Fruit fly (Drosophila melanogaster) whole organism, embryonic: ENCODE data around the gene sicily.

Source experiments
- Ada2b ChIP-seq: fragments of 200-800 bp; sonication (Bioruptor generic); IDR thresholded peaks from 2 replicates; pipeline ENCODE4 v1.3.6; 2022; ENCODE audit warnings: missing biosample characterization, missing genetic modification characterization
- B-H2 ChIP-seq: fragments of 200-800 bp; sonication (Bioruptor generic); optimal IDR thresholded peaks from 2 replicates; lab custom pipeline; 2018; ENCODE audit warnings: missing biosample characterization, mild to moderate bottlenecking, missing genetic modification characterization
- CG10267 ChIP-seq: fragments of 200-800 bp; sonication (Bioruptor generic); optimal IDR thresholded peaks from 2 replicates; lab custom pipeline; 2018; ENCODE audit warnings: missing biosample characterization, mild to moderate bottlenecking, missing genetic modification characterization, moderate library complexity
- CG10654 ChIP-seq: fragments of 200-800 bp; sonication (Bioruptor generic); optimal IDR thresholded peaks from 2 replicates; lab custom pipeline; 2016; ENCODE audit warnings: missing biosample characterization, missing genetic modification characterization
- CG11093 ChIP-seq: fragments of 200-800 bp; sonication (Bioruptor generic); IDR thresholded peaks from 3 replicates; pipeline ENCODE4 v1.3.6; 2022; ENCODE audit warnings: missing biosample characterization, missing genetic modification characterization
- CG11504 ChIP-seq: fragments of 200-800 bp; sonication (Bioruptor generic); optimal IDR thresholded peaks from 3 replicates; lab custom pipeline; 2019; ENCODE audit warnings: missing biosample characterization, mild to moderate bottlenecking, missing genetic modification characterization, moderate library complexity
- CG12744 ChIP-seq: fragments of 200-800 bp; sonication (Bioruptor generic); optimal IDR thresholded peaks from 2 replicates; lab custom pipeline; 2016; ENCODE audit warnings: missing biosample characterization, missing genetic modification characterization
- CG14667 ChIP-seq: fragments of 200-800 bp; sonication (Bioruptor generic); IDR thresholded peaks from 2 replicates; pipeline ENCODE4 v1.3.6; 2022; ENCODE audit warnings: missing biosample characterization, missing genetic modification characterization
- CG16863 ChIP-seq: fragments of 200-800 bp; sonication (Bioruptor generic); optimal IDR thresholded peaks from 3 replicates; lab custom pipeline; 2016; ENCODE audit warnings: missing biosample characterization, missing genetic modification characterization
- CG17359 ChIP-seq: fragments of 200-800 bp; sonication (Bioruptor generic); optimal IDR thresholded peaks from 3 replicates; lab custom pipeline; 2018; ENCODE audit warnings: missing biosample characterization, mild to moderate bottlenecking, missing genetic modification characterization, moderate library complexity
- CG2202 ChIP-seq: fragments of 200-800 bp; sonication (Bioruptor generic); optimal IDR thresholded peaks from 2 replicates; lab custom pipeline; 2018; ENCODE audit warnings: missing biosample characterization, mild to moderate bottlenecking, missing genetic modification characterization
- CG31441 ChIP-seq: fragments of 200-800 bp; sonication (Bioruptor generic); IDR thresholded peaks from 2 replicates; pipeline ENCODE4 v1.3.6; 2022; ENCODE audit warnings: missing biosample characterization, missing genetic modification characterization
- CG3407 ChIP-seq: fragments of 200-800 bp; sonication (Bioruptor generic); optimal IDR thresholded peaks from 2 replicates; lab custom pipeline; 2018; ENCODE audit warnings: missing biosample characterization, mild to moderate bottlenecking, missing genetic modification characterization
- CG4282 ChIP-seq: fragments of 200-800 bp; sonication (Bioruptor generic); optimal IDR thresholded peaks from 2 replicates; lab custom pipeline; 2016; ENCODE audit warnings: missing biosample characterization, missing genetic modification characterization
- CG4820 ChIP-seq: fragments of 200-800 bp; sonication (Bioruptor generic); optimal IDR thresholded peaks from 3 replicates; lab custom pipeline; 2016; ENCODE audit warnings: missing biosample characterization, missing genetic modification characterization
- CG4854 ChIP-seq: fragments of 200-800 bp; sonication (Bioruptor generic); optimal IDR thresholded peaks from 2 replicates; lab custom pipeline; 2016; ENCODE audit warnings: missing biosample characterization, missing genetic modification characterization, inconsistent platforms
- CG7786 ChIP-seq: fragments of 200-800 bp; sonication (Bioruptor generic); optimal IDR thresholded peaks from 2 replicates; lab custom pipeline; 2016; ENCODE audit warnings: missing biosample characterization, missing genetic modification characterization
- CG7839 ChIP-seq: fragments of 200-800 bp; sonication (Bioruptor generic); optimal IDR thresholded peaks from 3 replicates; lab custom pipeline; 2018; ENCODE audit warnings: missing biosample characterization, mild to moderate bottlenecking, missing genetic modification characterization, moderate library complexity
- CG8765 ChIP-seq: fragments of 200-800 bp; sonication (Bioruptor generic); IDR thresholded peaks from 2 replicates; pipeline ENCODE4 v1.3.6; 2022; ENCODE audit warnings: missing biosample characterization, missing genetic modification characterization
- CoRest ChIP-seq: fragments of 200-800 bp; sonication (Bioruptor generic); optimal IDR thresholded peaks from 3 replicates; lab custom pipeline; 2018; ENCODE audit warnings: missing biosample characterization, mild to moderate bottlenecking, missing genetic modification characterization, moderate library complexity
- Dip2 ChIP-seq: fragments of 200-800 bp; sonication (Bioruptor generic); IDR thresholded peaks from 2 replicates; pipeline ENCODE4 v1.3.6; 2022; ENCODE audit warnings: missing biosample characterization, missing genetic modification characterization
- Doc2 ChIP-seq: fragments of 200-800 bp; sonication (Bioruptor generic); IDR thresholded peaks from 2 replicates; pipeline ENCODE4 v1.3.6; 2022; ENCODE audit warnings: missing biosample characterization, missing genetic modification characterization
- MBD-R2 ChIP-seq: fragments of 200-800 bp; sonication (Bioruptor generic); IDR thresholded peaks from 2 replicates; pipeline ENCODE4 v1.3.6; 2022; ENCODE audit warnings: missing biosample characterization, missing genetic modification characterization
- Med ChIP-seq: fragments of 200-800 bp; sonication (Bioruptor generic); peaks from one replicate; lab custom pipeline; 2016; ENCODE audit warnings: missing biosample characterization, missing genetic modification characterization, mild to moderate bottlenecking, inconsistent platforms, moderate library complexity
- Rx ChIP-seq: fragments of 200-800 bp; sonication (Bioruptor generic); IDR thresholded peaks from 2 replicates; pipeline ENCODE4 v1.3.6; 2022; ENCODE audit warnings: missing biosample characterization, missing genetic modification characterization
- Sox100B ChIP-seq: fragments of 200-800 bp; sonication (Bioruptor generic); optimal IDR thresholded peaks from 3 replicates; lab custom pipeline; 2018; ENCODE audit warnings: missing biosample characterization, mild to moderate bottlenecking, missing genetic modification characterization
- Sox102F ChIP-seq: fragments of 200-800 bp; sonication (Bioruptor generic); optimal IDR thresholded peaks from 2 replicates; lab custom pipeline; 2018; ENCODE audit warnings: missing biosample characterization, mild to moderate bottlenecking, missing genetic modification characterization, moderate library complexity
- bcd ChIP-seq: fragments of 200-800 bp; sonication (Bioruptor generic); optimal IDR thresholded peaks from 2 replicates; lab custom pipeline; 2017; ENCODE audit warnings: missing biosample characterization, mild to moderate bottlenecking, missing genetic modification characterization
- caup ChIP-seq: fragments of 200-800 bp; sonication (Bioruptor generic); optimal IDR thresholded peaks from 3 replicates; lab custom pipeline; 2017; ENCODE audit warnings: missing biosample characterization, mild to moderate bottlenecking, missing genetic modification characterization, moderate library complexity; ENCODE audit not compliant: severe bottlenecking
- chinmo ChIP-seq: fragments of 200-800 bp; sonication (Bioruptor generic); IDR thresholded peaks from 4 replicates; pipeline ENCODE4 v1.3.6; 2022; ENCODE audit warnings: missing biosample characterization, missing genetic modification characterization; ENCODE audit not compliant: partially characterized antibody
- dati ChIP-seq: fragments of 200-800 bp; sonication (Bioruptor generic); IDR thresholded peaks from 2 replicates; pipeline ENCODE4 v1.3.6; 2022; ENCODE audit warnings: missing biosample characterization, missing genetic modification characterization
- esg ChIP-seq: fragments of 200-800 bp; sonication (Bioruptor generic); conservative IDR thresholded peaks from 2 replicates; pipeline ENCODE4 v1.3.6; 2022; ENCODE audit warnings: missing biosample characterization, missing genetic modification characterization
- gem ChIP-seq: fragments of 200-800 bp; sonication (Bioruptor generic); optimal IDR thresholded peaks from 2 replicates; lab custom pipeline; 2019; ENCODE audit warnings: missing biosample characterization, mild to moderate bottlenecking, missing genetic modification characterization, moderate library complexity
- hkb ChIP-seq, 2 experiments: fragments of 200-800 bp in 1 of 2; fragments of >200 bp in 1 of 2; sonication (Bioruptor generic) in 1 of 2; IDR thresholded peaks in 1 of 2; optimal IDR thresholded peaks in 1 of 2; 2 replicates each; pipeline versions ENCODE4 v1.3.6 to Lab custom; 2017 to 2022; ENCODE audit warnings: missing biosample characterization in 1 of 2, missing genetic modification characterization in 1 of 2
- insv ChIP-seq, 2 experiments: fragments of 200-800 bp; sonication (Bioruptor generic); optimal IDR thresholded peaks; 3 replicates each; lab custom pipeline; 2016 to 2018; ENCODE audit warnings: missing biosample characterization in 2 of 2, missing genetic modification characterization in 2 of 2
- jumu ChIP-seq: fragments of 200-800 bp; sonication (Bioruptor generic); optimal IDR thresholded peaks from 3 replicates; lab custom pipeline; 2016; ENCODE audit warnings: missing biosample characterization, missing genetic modification characterization
- kah ChIP-seq: fragments of 200-800 bp; sonication (Bioruptor generic); optimal IDR thresholded peaks from 2 replicates; lab custom pipeline; 2018; ENCODE audit warnings: missing biosample characterization, mild to moderate bottlenecking, missing genetic modification characterization
- lmd ChIP-seq: fragments of 200-800 bp; sonication (Bioruptor generic); IDR thresholded peaks from 2 replicates; pipeline ENCODE4 v1.3.6; 2022; ENCODE audit warnings: missing biosample characterization, missing genetic modification characterization
- luna ChIP-seq: fragments of 200-800 bp; sonication (Bioruptor generic); optimal IDR thresholded peaks from 2 replicates; lab custom pipeline; 2016; ENCODE audit warnings: missing biosample characterization, missing genetic modification characterization
- odd ChIP-seq: fragments of 200-800 bp; sonication (Bioruptor generic); optimal IDR thresholded peaks from 2 replicates; lab custom pipeline; 2017; ENCODE audit warnings: missing biosample characterization, mild to moderate bottlenecking, missing genetic modification characterization
- prd ChIP-seq, 3 experiments: fragments of >200 bp in 2 of 3; fragments of 200-800 bp in 1 of 3; sonication (Bioruptor generic) in 1 of 3; optimal IDR thresholded peaks in 2 of 3; IDR thresholded peaks in 1 of 3; 2 replicates in 2 of 3; 3 replicates in 1 of 3; pipeline versions ENCODE4 v1.3.6 to Lab custom; 2017 to 2022; ENCODE audit warnings: missing biosample characterization in 1 of 3, missing genetic modification characterization in 1 of 3
- ranshi ChIP-seq: fragments of 200-800 bp; sonication (Bioruptor generic); IDR thresholded peaks from 2 replicates; pipeline ENCODE4 v1.3.6; 2022; ENCODE audit warnings: missing biosample characterization, missing genetic modification characterization
- sens ChIP-seq: fragments of 200-800 bp; sonication (Bioruptor generic); peaks from one replicate; lab custom pipeline; 2016; ENCODE audit warnings: missing biosample characterization, missing genetic modification characterization
- sisA ChIP-seq: fragments of 200-800 bp; sonication (Bioruptor generic); IDR thresholded peaks from 2 replicates; pipeline ENCODE4 v1.3.6; 2022; ENCODE audit warnings: missing biosample characterization, missing genetic modification characterization
- slbo ChIP-seq: fragments of 200-800 bp; sonication (Bioruptor generic); IDR thresholded peaks from 2 replicates; pipeline ENCODE4 v1.3.6; 2022; ENCODE audit warnings: missing biosample characterization, missing genetic modification characterization
- stc ChIP-seq: fragments of 200-800 bp; sonication (Bioruptor generic); IDR thresholded peaks from 2 replicates; pipeline ENCODE4 v1.3.6; 2022; ENCODE audit warnings: missing biosample characterization, missing genetic modification characterization
- tgo ChIP-seq: fragments of 200-800 bp; sonication (Bioruptor generic); IDR thresholded peaks from 3 replicates; pipeline ENCODE4 v1.3.6; 2022; ENCODE audit warnings: missing biosample characterization, missing genetic modification characterization
- trh ChIP-seq: fragments of 200-800 bp; sonication (Bioruptor generic); optimal IDR thresholded peaks from 2 replicates; lab custom pipeline; 2016; ENCODE audit warnings: missing biosample characterization, missing genetic modification characterization
- wor ChIP-seq: fragments of 200-800 bp; sonication (Bioruptor generic); IDR thresholded peaks from 2 replicates; pipeline ENCODE4 v1.3.6; 2022; ENCODE audit warnings: missing biosample characterization, missing genetic modification characterization
- yki ChIP-seq: fragments of >200 bp; optimal IDR thresholded peaks from 3 replicates; lab custom pipeline; 2018

Gene sicily

DNA sequence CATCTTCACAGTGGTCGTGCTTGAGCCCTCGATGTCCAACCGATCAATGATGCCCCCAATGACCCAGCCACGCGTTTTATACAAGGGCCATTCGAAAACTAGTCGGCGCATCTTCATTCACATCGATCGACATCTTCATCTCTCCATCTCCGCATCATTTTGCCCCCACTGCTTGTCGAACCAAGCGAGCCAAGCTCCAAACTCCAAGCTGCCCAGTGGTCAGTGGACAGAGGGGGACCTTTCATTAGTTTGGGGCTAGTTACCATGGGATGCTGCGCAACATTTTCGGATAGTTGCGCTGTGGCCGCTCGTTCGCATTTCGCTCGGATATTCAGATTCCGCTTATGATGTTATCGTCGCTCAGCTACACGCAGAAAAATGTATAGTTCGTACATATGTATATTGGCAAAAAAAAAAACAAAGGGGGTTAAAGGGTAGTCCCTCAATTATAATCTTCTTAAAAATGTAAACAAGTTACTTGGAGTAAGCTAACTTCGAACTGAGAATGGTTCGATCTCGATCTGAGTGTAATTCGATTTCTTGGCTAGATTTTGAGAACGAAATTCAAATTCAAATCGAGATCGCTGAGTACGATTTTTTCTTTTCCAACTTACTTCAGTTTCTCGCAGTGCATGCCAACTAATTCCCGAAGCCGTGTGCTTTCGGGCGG lies 45.3 kb upstream of the sicily start, which contains the start of gene CG15740 (continued):
- TF ChIP-seq dati (GFP tag; lab: Robert Waterston, UW) (no peak; the same call in 1 of the 2 replicates), wor (GFP tag; lab: Robert Waterston, UW) (peak; percentile 45; the same call in 1 of the 2 replicates), CG11504 (tag; lab: Kevin White, UChicago) (peak; percentile 73), MBD-R2 (GFP tag; lab: Robert Waterston, UW) (peak; percentile 15; the same call in 1 of the 2 replicates), insv (GFP tag; optimal IDR thresholded peaks at IDR 0.05; lab: Kevin White, UChicago) (no peak), Med (peak; percentile 84), ranshi (GFP tag; lab: Robert Waterston, UW) (peak; percentile 39; the same call in 1 of the 2 replicates), Doc2 (GFP tag; lab: Robert Waterston, UW) (no peak), trh (GFP tag; lab: Kevin White, UChicago) (no peak), CG3407 (GFP tag; lab: Kevin White, UChicago) (no peak), Sox100B (GFP tag; lab: Kevin White, UChicago) (peak; percentile 58), CG4282 (GFP tag; lab: Kevin White, UChicago) (no peak), luna (GFP tag; lab: Kevin White, UChicago) (no peak), yki (lab: Kevin White, UChicago) (no peak), CG4820 (peak; percentile 26), CG8765 (GFP tag; lab: Robert Waterston, UW) (no peak), CG10654 (GFP tag; lab: Kevin White, UChicago) (no peak), CG14667 (GFP tag; lab: Robert Waterston, UW) (peak; percentile 35; the same call in 1 of the 2 replicates), bcd (GFP tag; lab: Kevin White, UChicago) (peak; percentile 41), B-H2 (no peak), CG10267 (tag; lab: Kevin White, UChicago) (no peak), CG4854 (GFP tag; lab: Kevin White, UChicago) (no peak), prd (optimal IDR thresholded peaks at IDR 0.05; lab: Kevin White, UChicago) (no peak), prd (GFP tag; IDR thresholded peaks at IDR 0.05; lab: Robert Waterston, UW) (peak; percentile 69; the same call in 2 of the 3 replicates), Dip2 (GFP tag; lab: Robert Waterston, UW) (no peak), lmd (GFP tag; lab: Robert Waterston, UW) (peak; percentile 72), CG11093 (GFP tag; lab: Robert Waterston, UW) (peak; percentile 40; the same call in 1 of the 3 replicates), esg (peak; percentile 69), CG16863 (GFP tag; lab: Kevin White, UChicago) (peak; percentile 29), CG2202 (tag; lab: Kevin White, UChicago) (no peak), hkb (optimal IDR thresholded peaks at IDR 0.05; lab: Kevin White, UChicago) (no peak), hkb (GFP tag; IDR thresholded peaks at IDR 0.05; lab: Robert Waterston, UW) (peak; percentile 77), CG17359 (peak; percentile 42), kah (no peak), stc (GFP tag; lab: Robert Waterston, UW) (peak; percentile 62; the same call in 1 of the 2 replicates), slbo (GFP tag; lab: Robert Waterston, UW) (peak; percentile 53), caup (peak; percentile 14), jumu (GFP tag; lab: Kevin White, UChicago) (peak; percentile 25), CG12744 (no peak), tgo (peak; percentile 45; the same call in 2 of the 3 replicates), Rx (no peak), CG7786 (no peak), CG31441 (GFP tag; lab: Robert Waterston, UW) (peak; percentile 63), Sox102F (GFP tag; lab: Kevin White, UChicago) (peak; percentile 63), gem (tag; lab: Kevin White, UChicago) (peak; percentile 53), CoRest (tag; lab: Kevin White, UChicago) (peak; percentile 32), sisA (GFP tag; lab: Robert Waterston, UW) (peak; percentile 71), Ada2b (GFP tag; lab: Robert Waterston, UW) (peak; percentile 62), CG7839 (tag; lab: Kevin White, UChicago) (peak; percentile 55), sens (peak; percentile 76), chinmo (GFP tag; lab: Robert Waterston, UW) (no peak), odd (GFP tag; lab: Kevin White, UChicago) (no peak)
